Fruit fly (Drosophila melanogaster): Measurements from ENCODE around the gene RpL22.

Gene RpL22

DNA sequence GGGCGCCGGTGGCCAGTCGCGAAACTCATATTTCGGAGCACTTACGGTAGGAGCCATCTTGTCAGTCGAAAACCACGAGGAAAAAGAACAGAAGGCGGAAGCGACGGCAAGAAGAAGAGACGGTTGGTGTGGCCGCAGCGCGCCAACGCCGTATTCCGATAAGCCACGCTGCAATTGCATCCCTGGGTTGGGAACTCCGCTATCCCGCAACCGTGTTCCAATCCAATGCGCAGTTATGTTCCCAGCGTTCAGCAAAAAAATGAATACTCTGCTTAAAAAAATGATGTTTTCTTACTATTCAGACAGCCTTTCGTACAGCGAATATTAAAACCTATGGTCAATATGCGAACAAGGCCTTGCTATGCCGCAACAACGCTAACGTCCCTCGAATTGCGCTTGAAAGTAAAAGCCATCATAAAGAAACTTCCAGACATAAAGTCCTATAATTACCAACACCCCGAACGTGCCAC lies at the start of gene RpL22 (continued):
- TF ChIP-seq jing (GFP tag; optimal IDR thresholded peaks at IDR 0.05) (peak; percentile 60), CG8281 (tag; optimal IDR thresholded peaks at IDR 0.05) (peak; percentile 35), az2 (GFP tag; optimal IDR thresholded peaks at IDR 0.05) (peak; percentile 44), insv (GFP tag; optimal IDR thresholded peaks at IDR 0.05) (peak in 1 of 2 experiments; percentile 80), CG18476 (GFP tag; optimal IDR thresholded peaks at IDR 0.05) (peak; percentile 63), CG2678 (tag; optimal IDR thresholded peaks at IDR 0.05) (peak; percentile 72), sens-2 (GFP tag; IDR thresholded peaks at IDR 0.05) (peak; percentile 85), gcm (GFP tag; optimal IDR thresholded peaks at IDR 0.05) (peak; percentile 68), Aef1 (GFP tag; IDR thresholded peaks at IDR 0.05) (peak; percentile 71), CG8359 (GFP tag; optimal IDR thresholded peaks at IDR 0.05; ENCODE audit: borderline replicate concordance) (peak; percentile 55), CG4360 (GFP tag; IDR thresholded peaks at IDR 0.05) (peak; percentile 38; the same call in 1 of the 2 replicates), CG30403 (GFP tag; optimal IDR thresholded peaks at IDR 0.05) (peak; percentile 73), CG8765 (GFP tag; IDR thresholded peaks at IDR 0.05) (peak; percentile 47; the same call in 1 of the 2 replicates), CG3995 (GFP tag; optimal IDR thresholded peaks at IDR 0.05) (peak; percentile 81), C15 (GFP tag; IDR thresholded peaks at IDR 0.05) (peak; percentile 73; the same call in 1 of the 3 replicates), ind (GFP tag; optimal IDR thresholded peaks at IDR 0.05) (peak; percentile 71), gsb (GFP tag; IDR thresholded peaks at IDR 0.05) (peak; percentile 62), Nf-YB (GFP tag; optimal IDR thresholded peaks at IDR 0.05) (peak; percentile 71), CG8944 (GFP tag; optimal IDR thresholded peaks at IDR 0.05) (peak; percentile 75), tna (GFP tag; IDR thresholded peaks at IDR 0.05; ENCODE audit: partially characterized antibody) (no peak), bbx (GFP tag; IDR thresholded peaks at IDR 0.05; ENCODE audit: partially characterized antibody) (0 out of 2 replicates have a peak, but pooled peaks have one; percentile 9), Abd-B (GFP tag; optimal IDR thresholded peaks at IDR 0.05) (peak; percentile 72), cas (GFP tag; IDR thresholded peaks at IDR 0.05) (peak; percentile 80), CG10267 (tag; optimal IDR thresholded peaks at IDR 0.05) (peak; percentile 84), CG4617 (GFP tag; optimal IDR thresholded peaks at IDR 0.05; ENCODE audit: borderline replicate concordance) (peak; percentile 81), CG6791 (GFP tag; IDR thresholded peaks at IDR 0.05; ENCODE audit: partially characterized antibody) (peak; percentile 59; the same call in 1 of the 3 replicates), jigr1 (GFP tag; IDR thresholded peaks at IDR 0.05) (peak; percentile 56; the same call in 1 of the 3 replicates), caup (GFP tag; optimal IDR thresholded peaks at IDR 0.05; ENCODE audit: severe bottlenecking) (peak; percentile 97), Dp (GFP tag; optimal IDR thresholded peaks at IDR 0.05) (peak; percentile 59), CG4424 (GFP tag; optimal IDR thresholded peaks at IDR 0.05) (peak; percentile 81), CG16815 (GFP tag; optimal IDR thresholded peaks at IDR 0.05) (peak; percentile 71), CG2712 (tag; optimal IDR thresholded peaks at IDR 0.05) (peak; percentile 82), CG1647 (GFP tag; optimal IDR thresholded peaks at IDR 0.05) (peak; percentile 70), ato (GFP tag; IDR thresholded peaks at IDR 0.05; ENCODE audit: partially characterized antibody) (no peak), pfk (GFP tag; optimal IDR thresholded peaks at IDR 0.05) (peak; percentile 69), Med (GFP tag) (peak; percentile 99), Jarid2 (GFP tag; optimal IDR thresholded peaks at IDR 0.05) (peak; percentile 81), ATbp (GFP tag; optimal IDR thresholded peaks at IDR 0.05) (peak; percentile 90), klu (GFP tag; IDR thresholded peaks at IDR 0.05) (peak; percentile 43; the same call in 1 of the 2 replicates), yki (optimal IDR thresholded peaks at IDR 0.05) (no peak), NK7.1 (GFP tag; optimal IDR thresholded peaks at IDR 0.05) (peak; percentile 91), vfl (GFP tag; optimal IDR thresholded peaks at IDR 0.05) (peak; percentile 72), CG10565 (GFP tag; optimal IDR thresholded peaks at IDR 0.05) (peak; percentile 52), CG15011 (GFP tag; optimal IDR thresholded peaks at IDR 0.05) (peak; percentile 84), CG17568 (GFP tag; optimal IDR thresholded peaks at IDR 0.05) (peak; percentile 84), esg (GFP tag; conservative IDR thresholded peaks at IDR 0.05) (peak; percentile 19; the same call in 1 of the 2 replicates), sr (GFP tag; IDR thresholded peaks at IDR 0.05) (peak; percentile 88), Neu2 (GFP tag; optimal IDR thresholded peaks at IDR 0.05; ENCODE audit: borderline replicate concordance) (peak; percentile 85), gem (tag; optimal IDR thresholded peaks at IDR 0.05) (peak; percentile 59)
